Fruit fly (Drosophila melanogaster) Kc167 (cell line): Measurements from ENCODE around the gene phu.

Experiments used
- Myc ChIP-seq: fragments of >200 bp; optimal IDR thresholded peaks from 2 replicates; lab custom pipeline; 2017; ENCODE audit warnings: missing external identifiers
- Sin3A ChIP-seq: fragments of >200 bp; optimal IDR thresholded peaks from 2 replicates; lab custom pipeline; 2018; ENCODE audit warnings: missing external identifiers
- h ChIP-seq: fragments of >200 bp; optimal IDR thresholded peaks from 3 replicates; lab custom pipeline; 2018; ENCODE audit warnings: missing external identifiers
- psq ChIP-seq: fragments of >200 bp; optimal IDR thresholded peaks from 2 replicates; lab custom pipeline; 2017; ENCODE audit warnings: missing external identifiers
- ttk ChIP-seq: sonication (Bioruptor generic); optimal IDR thresholded peaks from 2 replicates; lab custom pipeline; 2017; ENCODE audit warnings: missing external identifiers

- no peak for TF ChIP-seq ttk
- TF ChIP-seq Myc (lab: Kevin White, UChicago), result no peak
- no peak for TF ChIP-seq Sin3A (lab: Kevin White, UChicago)
- no peak for TF ChIP-seq h
- no peak for TF ChIP-seq psq (lab: Kevin White, UChicago)
These were observed 2.1 kb downstream of the phu start for dm6 chr3R:9496748-9497147.
